Fruit fly (Drosophila melanogaster): Measurements from ENCODE around the gene CG44098.

The CG44098 gene

dm6 chr3R:4806318-4806757 is 33.3 kb upstream of the CG44098 start (continued):
- TF ChIP-seq NC2β (GFP tag; optimal IDR thresholded peaks at IDR 0.05) (peak; percentile 60), CG10543 (GFP tag; optimal IDR thresholded peaks at IDR 0.05) (peak; percentile 73), Stat92E (GFP tag; optimal IDR thresholded peaks at IDR 0.05) (no peak), grn (GFP tag; optimal IDR thresholded peaks at IDR 0.05) (peak; percentile 49), CG13123 (GFP tag; optimal IDR thresholded peaks at IDR 0.05) (peak; percentile 72), vnd (GFP tag; IDR thresholded peaks at IDR 0.05; ENCODE audit: partially characterized antibody) (no peak), HLH4C (GFP tag; IDR thresholded peaks at IDR 0.05; ENCODE audit: partially characterized antibody) (0 out of 3 replicates have a peak, but pooled peaks have one; percentile 38), stwl (tag; optimal IDR thresholded peaks at IDR 0.05) (peak; percentile 29), CG10654 (GFP tag; optimal IDR thresholded peaks at IDR 0.05) (peak; percentile 56), CG8281 (tag; optimal IDR thresholded peaks at IDR 0.05) (peak; percentile 3), dimm (GFP tag; IDR thresholded peaks at IDR 0.05) (no peak), CG15514 (GFP tag; optimal IDR thresholded peaks at IDR 0.05) (peak; percentile 75), Nf-YB (GFP tag; optimal IDR thresholded peaks at IDR 0.05) (peak; percentile 50), dpn (GFP tag; optimal IDR thresholded peaks at IDR 0.05) (peak in 1 of 2 experiments; percentile 64), Scr (GFP tag; IDR thresholded peaks at IDR 0.05; ENCODE audit: partially characterized antibody) (no peak), her (GFP tag; optimal IDR thresholded peaks at IDR 0.05) (peak; percentile 66), CG17186 (GFP tag; optimal IDR thresholded peaks at IDR 0.05) (peak; percentile 11), slbo (GFP tag; IDR thresholded peaks at IDR 0.05) (no peak), Lpt (GFP tag; optimal IDR thresholded peaks at IDR 0.05) (no peak), CG6813 (GFP tag; optimal IDR thresholded peaks at IDR 0.05) (peak; percentile 91), z (GFP tag; IDR thresholded peaks at IDR 0.05) (peak; percentile 98), danr (GFP tag; IDR thresholded peaks at IDR 0.05) (no peak), CG7271 (tag; optimal IDR thresholded peaks at IDR 0.05) (no peak), HLHmδ (GFP tag; optimal IDR thresholded peaks at IDR 0.05) (peak; percentile 82), sqz (GFP tag; optimal IDR thresholded peaks at IDR 0.05) (peak; percentile 73), CG11695 (GFP tag; IDR thresholded peaks at IDR 0.05) (peak; percentile 72), CG7556 (GFP tag; optimal IDR thresholded peaks at IDR 0.05) (peak; percentile 55), otp (GFP tag; IDR thresholded peaks at IDR 0.05) (peak; percentile 80), jigr1 (GFP tag; IDR thresholded peaks at IDR 0.05) (no peak), Fer3 (tag; optimal IDR thresholded peaks at IDR 0.05) (peak; percentile 59), Six4 (GFP tag; optimal IDR thresholded peaks at IDR 0.05) (no peak), CG11456 (GFP tag; IDR thresholded peaks at IDR 0.05) (no peak), NFAT (GFP tag; IDR thresholded peaks at IDR 0.05) (peak; percentile 41; the same call in 1 of the 2 replicates), Bteb2 (GFP tag; optimal IDR thresholded peaks at IDR 0.05) (peak; percentile 29), MESR4 (GFP tag; optimal IDR thresholded peaks at IDR 0.05) (peak; percentile 6), scrt (GFP tag; optimal IDR thresholded peaks at IDR 0.05) (peak; percentile 59), CG7963 (GFP tag; IDR thresholded peaks at IDR 0.05; ENCODE audit: partially characterized antibody) (no peak), CG2199 (GFP tag; IDR thresholded peaks at IDR 0.05) (no peak), CG18476 (GFP tag; optimal IDR thresholded peaks at IDR 0.05) (peak; percentile 43), CG10366 (GFP tag; IDR thresholded peaks at IDR 0.05) (no peak), sna (GFP tag; IDR thresholded peaks at IDR 0.05; ENCODE audit: partially characterized antibody) (no peak), inv (GFP tag; IDR thresholded peaks at IDR 0.05; ENCODE audit: partially characterized antibody) (no peak), nerfin-2 (GFP tag; IDR thresholded peaks at IDR 0.05; ENCODE audit: partially characterized antibody) (no peak), CG3163 (GFP tag; optimal IDR thresholded peaks at IDR 0.05) (peak; percentile 63), Dek (tag; optimal IDR thresholded peaks at IDR 0.05) (no peak), Opbp (GFP tag; IDR thresholded peaks at IDR 0.05; ENCODE audit: partially characterized antibody) (0 out of 3 replicates have a peak, but pooled peaks have one; percentile 23), CG10209 (GFP tag; optimal IDR thresholded peaks at IDR 0.05) (peak; percentile 74), Gsc (GFP tag; IDR thresholded peaks at IDR 0.05) (no peak), ase (GFP tag; IDR thresholded peaks at IDR 0.05) (peak; percentile 14; the same call in 1 of the 3 replicates)
